Worm (Caenorhabditis elegans): ENCODE measurements around the gene F55A11.6.

DNA sequence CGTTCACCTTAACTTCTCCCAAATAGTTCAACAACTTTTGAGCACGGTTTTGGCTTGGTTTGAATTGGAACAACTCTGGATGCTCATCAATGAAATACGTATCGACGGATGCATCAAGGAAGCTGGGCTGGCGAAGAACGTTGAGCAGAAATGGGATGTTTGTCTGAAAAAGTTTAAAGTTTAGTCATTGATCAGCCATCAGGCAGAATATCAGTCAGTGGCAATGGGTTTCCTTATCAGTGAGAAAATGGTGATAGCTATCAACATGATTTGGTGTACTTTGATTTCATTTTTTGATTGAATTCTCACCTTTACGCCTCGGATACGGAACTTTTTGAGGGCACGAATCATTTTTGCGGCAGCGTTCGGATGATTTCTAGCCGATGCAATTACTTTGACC, 43.9 kb downstream of the F55A11.6 start:
- TF ChIP-seq nhr-237 (tag; optimal IDR thresholded peaks at IDR 0.05) (no peak), elt-3 (tag; optimal IDR thresholded peaks at IDR 0.05) (no peak)

Measured in whole organism, mixed stage, embryonic.